Worm (Caenorhabditis elegans): ENCODE measurements around the gene F54F2.7.

DNA sequence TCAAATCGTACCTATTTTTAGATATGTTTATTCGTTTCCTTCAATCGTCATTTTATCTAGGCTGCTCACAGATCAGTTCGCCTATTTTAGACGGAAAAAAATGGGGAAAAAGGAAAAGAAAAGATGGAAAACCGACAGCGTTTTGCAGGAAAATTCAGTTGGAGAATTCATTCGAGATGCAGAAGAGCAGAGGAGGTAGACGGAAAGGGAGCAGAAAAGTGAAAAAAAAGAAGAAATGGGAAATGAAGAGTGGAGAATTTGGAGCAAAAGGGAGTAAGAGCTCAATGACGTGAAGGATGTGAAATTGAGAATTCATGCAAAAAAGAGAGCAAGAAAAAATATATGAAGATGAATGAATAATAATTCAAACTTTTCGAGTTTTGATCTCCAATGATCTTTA is 22.6 kb downstream of the F54F2.7 start:
- TF ChIP-seq unc-62 (GFP tag; optimal IDR thresholded peaks at IDR 0.05) = no peak
- no peak for TF ChIP-seq rpc-1 (optimal IDR thresholded peaks at IDR 0.05)
- TF ChIP-seq rpc-1 (tag; optimal IDR thresholded peaks at IDR 0.05) = no peak
- TF ChIP-seq ceh-100 (GFP tag; IDR thresholded peaks at IDR 0.05) = no peak
- TF ChIP-seq hlh-26 (GFP tag; conservative IDR thresholded peaks at IDR 0.05) = no peak
- TF ChIP-seq nhr-90 (tag; optimal IDR thresholded peaks at IDR 0.05) = no peak
- TF ChIP-seq madf-6 (GFP tag; IDR thresholded peaks at IDR 0.05) = no peak
- no peak for TF ChIP-seq hmg-20 (GFP tag; IDR thresholded peaks at IDR 0.05)
- no peak for TF ChIP-seq mel-28 (tag; optimal IDR thresholded peaks at IDR 0.05; ENCODE audit: borderline replicate concordance)
- TF ChIP-seq F39B2.1 (GFP tag; IDR thresholded peaks at IDR 0.05) = no peak
- no peak for TF ChIP-seq sea-2 (GFP tag; IDR thresholded peaks at IDR 0.05)
- no peak for TF ChIP-seq Y95B8A.8 (GFP tag; IDR thresholded peaks at IDR 0.05)
